Worm (Caenorhabditis elegans) whole organism, midembryonic: ENCODE measurements around the gene pah-1.

ENCODE experiments used
- T22C8.4 ChIP-seq: fragments of 200-800 bp; sonication (Bioruptor generic); IDR thresholded peaks from 2 replicates; pipeline ENCODE4 v1.3.6; 2022; ENCODE audit warnings: missing genetic modification characterization, missing compliant biosample characterization
- cog-1 ChIP-seq: sonication (generic microtip); optimal IDR thresholded peaks from 2 replicates; lab custom pipeline; 2016; ENCODE audit warnings: missing genetic modification characterization, missing compliant biosample characterization
- flt-1 ChIP-seq: fragments of 200-800 bp; sonication (Bioruptor generic); IDR thresholded peaks from 2 replicates; pipeline ENCODE4 v1.3.6; 2022; ENCODE audit warnings: missing genetic modification characterization, missing compliant biosample characterization
- klf-2 ChIP-seq: fragments of 200-800 bp; sonication (Bioruptor generic); conservative IDR thresholded peaks from 2 replicates; pipeline ENCODE4 v1.3.6; 2022; ENCODE audit warnings: missing genetic modification reagents, missing genetic modification characterization, missing compliant biosample characterization
- med-1 ChIP-seq: sonication (generic microtip); optimal IDR thresholded peaks from 2 replicates; lab custom pipeline; 2017; ENCODE audit warnings: missing genetic modification characterization, mild to moderate bottlenecking, missing compliant biosample characterization, antibody characterized with exemption, missing genetic modification reagents; ENCODE audit not compliant: insufficient read depth
- ref-1 ChIP-seq: fragments of 200-800 bp; sonication (Bioruptor generic); conservative IDR thresholded peaks from 2 replicates; pipeline ENCODE4 v1.3.6; 2022; ENCODE audit warnings: missing genetic modification reagents, missing genetic modification characterization, missing compliant biosample characterization
- tab-1 ChIP-seq: fragments of 200-800 bp; sonication (Bioruptor generic); IDR thresholded peaks from 2 replicates; pipeline ENCODE4 v1.3.6; 2022; ENCODE audit warnings: missing genetic modification characterization, missing compliant biosample characterization
- ztf-23 ChIP-seq: fragments of 200-800 bp; sonication (Bioruptor generic); IDR thresholded peaks from 2 replicates; pipeline ENCODE4 v1.3.6; 2022; ENCODE audit warnings: missing genetic modification reagents, missing genetic modification characterization, missing compliant biosample characterization
- ztf-29 ChIP-seq: fragments of 200-800 bp; sonication (Bioruptor generic); IDR thresholded peaks from 2 replicates; pipeline ENCODE4 v1.3.6; 2022; ENCODE audit warnings: missing genetic modification reagents, missing genetic modification characterization, missing compliant biosample characterization

The pah-1 gene

ce11 chrII:8784235-8784928, 17.6 kb upstream of the pah-1 start:
- TF ChIP-seq med-1 (no peak), tab-1 (GFP tag; lab: Robert Waterston, UW) (0 out of 2 replicates have a peak, but pooled peaks have one; percentile 11), ztf-23 (0 out of 2 replicates have a peak, but pooled peaks have one; percentile 46), ref-1 (GFP tag; lab: Robert Waterston, UW) (no peak), T22C8.4 (GFP tag; lab: Robert Waterston, UW) (no peak), cog-1 (tag; lab: Kevin White, UChicago) (no peak)

- TF ChIP-seq med-1 = no peak
- no peak for TF ChIP-seq klf-2 (GFP tag; lab: Robert Waterston, UW)
- TF ChIP-seq ztf-23 = no peak
Observed at ce11 chrII:8783451-8783967, 16.7 kb upstream of the pah-1 start, which contains the start of gene sgn-1. Gene sgn-1 (minus strand): TSS chrII:8783670.

- TF ChIP-seq cog-1 (tag; lab: Kevin White, UChicago) = no peak
- no peak for TF ChIP-seq tab-1 (GFP tag; lab: Robert Waterston, UW)
- no peak for TF ChIP-seq klf-2 (GFP tag; lab: Robert Waterston, UW)
- TF ChIP-seq med-1 = no peak
- no peak for TF ChIP-seq ref-1 (GFP tag; lab: Robert Waterston, UW)
- no peak for TF ChIP-seq ztf-23
- no peak for TF ChIP-seq T22C8.4 (GFP tag; lab: Robert Waterston, UW)
- no peak for TF ChIP-seq flt-1
- TF ChIP-seq ztf-29 = no peak
Observed at ce11 chrII:8776504-8776903, 9.7 kb upstream of the pah-1 start.

ce11 chrII:8770675-8771074, 3.9 kb upstream of the pah-1 start, which contains the start of gene let-19:
Gene let-19 (plus strand): TSS chrII:8770975.
- TF ChIP-seq T22C8.4 (GFP tag; lab: Robert Waterston, UW) (no peak), cog-1 (tag; lab: Kevin White, UChicago) (no peak), tab-1 (GFP tag; lab: Robert Waterston, UW) (no peak), ref-1 (GFP tag; lab: Robert Waterston, UW) (no peak), klf-2 (GFP tag; lab: Robert Waterston, UW) (no peak), med-1 (no peak), ztf-29 (no peak), flt-1 (no peak), ztf-23 (no peak)

- TF ChIP-seq ztf-29 (no peak), klf-2 (GFP tag; lab: Robert Waterston, UW) (no peak), cog-1 (tag; lab: Kevin White, UChicago) (no peak), T22C8.4 (GFP tag; lab: Robert Waterston, UW) (no peak), med-1 (no peak), ref-1 (GFP tag; lab: Robert Waterston, UW) (no peak), tab-1 (GFP tag; lab: Robert Waterston, UW) (no peak), ztf-23 (0 out of 2 replicates have a peak, but pooled peaks have one; percentile 40), flt-1 (no peak)
Observed at ce11 chrII:8769375-8769774, 2.6 kb upstream of the pah-1 start.

- TF ChIP-seq klf-2 (GFP tag; lab: Robert Waterston, UW) (no peak), ref-1 (GFP tag; lab: Robert Waterston, UW) (no peak), ztf-23 (no peak), flt-1 (no peak), cog-1 (tag; lab: Kevin White, UChicago) (no peak), tab-1 (GFP tag; lab: Robert Waterston, UW) (no peak), med-1 (no peak), T22C8.4 (GFP tag; lab: Robert Waterston, UW) (no peak), ztf-29 (no peak)
Observed at ce11 chrII:8766475-8766874, 322 bp downstream of the pah-1 start, which contains the start of the genes nsph-1.1 and K08F8.15. Gene nsph-1.1 (plus strand): TSS chrII:8766775. Gene K08F8.15 (plus strand): TSS chrII:8766809.

- TF ChIP-seq ref-1 (GFP tag; lab: Robert Waterston, UW) (no peak), ztf-23 (no peak), tab-1 (GFP tag; lab: Robert Waterston, UW) (no peak), T22C8.4 (GFP tag; lab: Robert Waterston, UW) (no peak), flt-1 (no peak), klf-2 (GFP tag; lab: Robert Waterston, UW) (no peak), cog-1 (tag; lab: Kevin White, UChicago) (no peak), med-1 (no peak), ztf-29 (no peak)
Observed at ce11 chrII:8765131-8765530, 1.7 kb downstream of the pah-1 start.

- TF ChIP-seq ztf-29 (no peak), tab-1 (GFP tag; lab: Robert Waterston, UW) (no peak), klf-2 (GFP tag; lab: Robert Waterston, UW) (no peak), T22C8.4 (GFP tag; lab: Robert Waterston, UW) (no peak), flt-1 (no peak), med-1 (no peak), ref-1 (GFP tag; lab: Robert Waterston, UW) (no peak), cog-1 (tag; lab: Kevin White, UChicago) (no peak), ztf-23 (no peak)
Observed at ce11 chrII:8764332-8764731, 2.5 kb downstream of the pah-1 start.

ce11 chrII:8763367-8763766, 3.4 kb downstream of the pah-1 start:
- TF ChIP-seq ztf-29 (no peak), T22C8.4 (GFP tag; lab: Robert Waterston, UW) (no peak), med-1 (no peak), ref-1 (GFP tag; lab: Robert Waterston, UW) (no peak), cog-1 (tag; lab: Kevin White, UChicago) (no peak), ztf-23 (no peak), klf-2 (GFP tag; lab: Robert Waterston, UW) (no peak), flt-1 (no peak), tab-1 (GFP tag; lab: Robert Waterston, UW) (no peak)

- no peak for TF ChIP-seq cog-1 (tag; lab: Kevin White, UChicago)
- TF ChIP-seq T22C8.4 (GFP tag; lab: Robert Waterston, UW) = no peak
- TF ChIP-seq med-1 = no peak
Observed at ce11 chrII:8761739-8762138, 5.1 kb downstream of the pah-1 start.
